Worm (Caenorhabditis elegans): Measurements from ENCODE around the gene toc-1.

ce11 chrIII:5294867-5295266 lies 19.8 kb downstream of the toc-1 start:
- TF ChIP-seq unc-62 (GFP tag; optimal IDR thresholded peaks at IDR 0.05) (no peak), ceh-28 (tag; optimal IDR thresholded peaks at IDR 0.05) (no peak), snpc-4 (tag; optimal IDR thresholded peaks at IDR 0.05) (no peak), nhr-25 (tag; optimal IDR thresholded peaks at IDR 0.05) (no peak), nhr-76 (tag; optimal IDR thresholded peaks at IDR 0.05) (no peak), ceh-9 (tag; optimal IDR thresholded peaks at IDR 0.05) (no peak), nhr-237 (tag; optimal IDR thresholded peaks at IDR 0.05) (no peak), hmg-11 (tag; optimal IDR thresholded peaks at IDR 0.05) (peak; percentile 33), fos-1 (tag; optimal IDR thresholded peaks at IDR 0.05) (no peak), skn-1 (tag; optimal IDR thresholded peaks at IDR 0.05) (no peak)
